Worm (Caenorhabditis elegans) whole organism, late embryonic: Measurements from ENCODE around the gene B0391.14.
A peak's percentile ranks its signal among the peaks of the same experiment; 100 is the strongest.

Experiments
- C08G9.2 ChIP-seq: sonication (generic microtip); optimal IDR thresholded peaks from 2 replicates; lab custom pipeline; 2016; ENCODE audit warnings: mild to moderate bottlenecking, missing genetic modification characterization, moderate library complexity, missing compliant biosample characterization
- K02D7.2 ChIP-seq: sonication (generic microtip); optimal IDR thresholded peaks from 2 replicates; lab custom pipeline; 2017; ENCODE audit warnings: mild to moderate bottlenecking, missing genetic modification characterization, missing compliant biosample characterization
- ama-1 ChIP-seq: fragments of 150-350 bp; optimal IDR thresholded peaks from 2 replicates; lab custom pipeline; 2014
- ceh-14 ChIP-seq: sonication (generic microtip); optimal IDR thresholded peaks from 2 replicates; lab custom pipeline; 2016; ENCODE audit warnings: missing genotype, missing genetic modification characterization, missing compliant biosample characterization
- ceh-18 ChIP-seq: sonication (generic microtip); optimal IDR thresholded peaks from 2 replicates; lab custom pipeline; 2016; ENCODE audit warnings: missing genetic modification characterization, missing compliant biosample characterization
- ceh-19 ChIP-seq: fragments of 200-800 bp; sonication (Bioruptor generic); optimal IDR thresholded peaks from 2 replicates; lab custom pipeline; 2018; ENCODE audit warnings: mild to moderate bottlenecking, missing genetic modification characterization, missing compliant biosample characterization
- ceh-2 ChIP-seq: sonication (generic microtip); optimal IDR thresholded peaks from 2 replicates; lab custom pipeline; 2016; ENCODE audit warnings: missing genotype, missing genetic modification characterization, missing compliant biosample characterization
- ceh-22 ChIP-seq: sonication (generic microtip); optimal IDR thresholded peaks from 2 replicates; lab custom pipeline; 2017; ENCODE audit warnings: missing biosample characterization, missing genetic modification characterization
- ceh-30 ChIP-seq: fragments of 150-350 bp; optimal IDR thresholded peaks from 2 replicates; lab custom pipeline; 2014; ENCODE audit warnings: missing biosample characterization, missing genetic modification characterization
- ceh-31 ChIP-seq: sonication (generic microtip); optimal IDR thresholded peaks from 2 replicates; lab custom pipeline; 2016; ENCODE audit warnings: missing genetic modification characterization, missing compliant biosample characterization
- ceh-34 ChIP-seq: sonication (generic microtip); optimal IDR thresholded peaks from 2 replicates; lab custom pipeline; 2016; ENCODE audit warnings: mild to moderate bottlenecking, missing genetic modification characterization, missing compliant biosample characterization
- ceh-45 ChIP-seq: fragments of 200-800 bp; sonication (Bioruptor generic); IDR thresholded peaks from 2 replicates; pipeline ENCODE4 v1.3.6; 2022; ENCODE audit warnings: missing genetic modification reagents, missing genetic modification characterization, missing compliant biosample characterization
- che-1 ChIP-seq: sonication (generic microtip); optimal IDR thresholded peaks from 2 replicates; lab custom pipeline; 2016; ENCODE audit warnings: mild to moderate bottlenecking, missing genetic modification characterization, missing compliant biosample characterization
- dve-1 ChIP-seq: sonication (generic microtip); optimal IDR thresholded peaks from 2 replicates; lab custom pipeline; 2017; ENCODE audit warnings: antibody characterized with exemption, mild to moderate bottlenecking, missing genetic modification characterization, missing compliant biosample characterization
- elt-4 ChIP-seq: sonication (generic microtip); optimal IDR thresholded peaks from 2 replicates; lab custom pipeline; 2016; ENCODE audit warnings: missing genetic modification characterization, missing compliant biosample characterization
- ets-4 ChIP-seq: sonication (generic microtip); optimal IDR thresholded peaks from 2 replicates; lab custom pipeline; 2016; ENCODE audit warnings: missing genetic modification characterization, missing compliant biosample characterization
- fax-1 ChIP-seq: sonication (generic microtip); optimal IDR thresholded peaks from 2 replicates; lab custom pipeline; 2016; ENCODE audit warnings: missing genotype, missing genetic modification characterization, missing compliant biosample characterization
- hlh-15 ChIP-seq: sonication (generic microtip); optimal IDR thresholded peaks from 2 replicates; lab custom pipeline; 2016; ENCODE audit warnings: missing genetic modification characterization, missing compliant biosample characterization
- hlh-8 ChIP-seq: sonication (generic microtip); optimal IDR thresholded peaks from 2 replicates; lab custom pipeline; 2016; ENCODE audit warnings: missing genotype, missing genetic modification characterization, missing compliant biosample characterization
- lim-6 ChIP-seq: sonication (generic microtip); optimal IDR thresholded peaks from 2 replicates; lab custom pipeline; 2016; ENCODE audit warnings: missing genetic modification characterization, missing compliant biosample characterization
- madf-2 ChIP-seq: sonication (generic microtip); optimal IDR thresholded peaks from 2 replicates; lab custom pipeline; 2017; ENCODE audit warnings: missing genetic modification characterization, missing compliant biosample characterization
- mec-3 ChIP-seq: sonication (generic microtip); optimal IDR thresholded peaks from 2 replicates; lab custom pipeline; 2016; ENCODE audit warnings: borderline replicate concordance, missing genetic modification characterization, missing compliant biosample characterization
- nfya-1 ChIP-seq: sonication (generic microtip); optimal IDR thresholded peaks from 2 replicates; lab custom pipeline; 2017; ENCODE audit warnings: missing genetic modification characterization, mild to moderate bottlenecking, missing compliant biosample characterization, antibody characterized with exemption, moderate library complexity
- nhr-11 ChIP-seq: fragments of 150-350 bp; optimal IDR thresholded peaks from 2 replicates; lab custom pipeline; 2014; ENCODE audit warnings: missing biosample characterization, missing genetic modification characterization
- odd-2 ChIP-seq: sonication (generic microtip); optimal IDR thresholded peaks from 2 replicates; lab custom pipeline; 2017; ENCODE audit warnings: antibody characterized with exemption, mild to moderate bottlenecking, missing genetic modification characterization, missing compliant biosample characterization
- pax-1 ChIP-seq: fragments of 150-350 bp; optimal IDR thresholded peaks from 2 replicates; lab custom pipeline; 2014; ENCODE audit warnings: missing biosample characterization, missing genetic modification characterization
- pha-2 ChIP-seq: sonication (generic microtip); optimal IDR thresholded peaks from 2 replicates; lab custom pipeline; 2017; ENCODE audit warnings: mild to moderate bottlenecking, missing genetic modification characterization, missing compliant biosample characterization
- pha-4 ChIP-seq: fragments of 150-350 bp; optimal IDR thresholded peaks from 2 replicates; lab custom pipeline; 2018; ENCODE audit warnings: missing biosample characterization, missing genetic modification reagents, missing genetic modification characterization
- pros-1 ChIP-seq: fragments of 150-350 bp; optimal IDR thresholded peaks from 2 replicates; lab custom pipeline; 2014; ENCODE audit warnings: missing biosample characterization, missing genetic modification reagents, missing genetic modification characterization
- ref-2 ChIP-seq: sonication (generic microtip); optimal IDR thresholded peaks from 2 replicates; lab custom pipeline; 2016; ENCODE audit warnings: missing genetic modification characterization, missing compliant biosample characterization
- rnt-1 ChIP-seq: sonication (generic microtip); optimal IDR thresholded peaks from 2 replicates; lab custom pipeline; 2016; ENCODE audit warnings: missing genetic modification characterization, missing compliant biosample characterization
- sdc-2 ChIP-seq: sonication (generic microtip); optimal IDR thresholded peaks from 2 replicates; lab custom pipeline; 2016; ENCODE audit warnings: missing genotype, missing genetic modification characterization, missing compliant biosample characterization
- sox-4 ChIP-seq: sonication (generic microtip); optimal IDR thresholded peaks from 2 replicates; lab custom pipeline; 2017; ENCODE audit warnings: mild to moderate bottlenecking, missing genetic modification characterization, inconsistent platforms, missing compliant biosample characterization
- syd-9 ChIP-seq: sonication (generic microtip); optimal IDR thresholded peaks from 2 replicates; lab custom pipeline; 2016; ENCODE audit warnings: mild to moderate bottlenecking, missing genetic modification characterization, moderate library complexity, missing compliant biosample characterization
- tbx-2 ChIP-seq: sonication (generic microtip); optimal IDR thresholded peaks from 2 replicates; lab custom pipeline; 2016; ENCODE audit warnings: missing genetic modification characterization, missing compliant biosample characterization
- unc-42 ChIP-seq: sonication (generic microtip); optimal IDR thresholded peaks from 2 replicates; lab custom pipeline; 2016; ENCODE audit warnings: missing genotype, missing genetic modification characterization, missing compliant biosample characterization
- unc-55 ChIP-seq: sonication (generic microtip); optimal IDR thresholded peaks from 2 replicates; lab custom pipeline; 2017; ENCODE audit warnings: missing biosample characterization, missing genetic modification reagents, missing genetic modification characterization
- unc-86 ChIP-seq: sonication (generic microtip); optimal IDR thresholded peaks from 2 replicates; lab custom pipeline; 2016; ENCODE audit warnings: missing genetic modification characterization, missing compliant biosample characterization
- ztf-16 ChIP-seq: sonication (generic microtip); optimal IDR thresholded peaks from 2 replicates; lab custom pipeline; 2017; ENCODE audit warnings: missing genetic modification characterization, missing compliant biosample characterization

Gene B0391.14

ce11 chrV:15612886-15613285 lies 13.2 kb upstream of the B0391.14 start, which contains the start of gene str-263:
TSS of gene str-263 (plus strand) at chrV:15613186.
- TF ChIP-seq ceh-19 (GFP tag; lab: Kevin White, UChicago) (no peak), tbx-2 (tag; lab: Kevin White, UChicago) (no peak), elt-4 (tag; lab: Kevin White, UChicago) (no peak), syd-9 (tag; lab: Kevin White, UChicago) (no peak), fax-1 (tag; lab: Kevin White, UChicago) (no peak), pros-1 (tag; lab: Kevin White, UChicago) (no peak), mec-3 (tag; lab: Kevin White, UChicago) (no peak)

DNA sequence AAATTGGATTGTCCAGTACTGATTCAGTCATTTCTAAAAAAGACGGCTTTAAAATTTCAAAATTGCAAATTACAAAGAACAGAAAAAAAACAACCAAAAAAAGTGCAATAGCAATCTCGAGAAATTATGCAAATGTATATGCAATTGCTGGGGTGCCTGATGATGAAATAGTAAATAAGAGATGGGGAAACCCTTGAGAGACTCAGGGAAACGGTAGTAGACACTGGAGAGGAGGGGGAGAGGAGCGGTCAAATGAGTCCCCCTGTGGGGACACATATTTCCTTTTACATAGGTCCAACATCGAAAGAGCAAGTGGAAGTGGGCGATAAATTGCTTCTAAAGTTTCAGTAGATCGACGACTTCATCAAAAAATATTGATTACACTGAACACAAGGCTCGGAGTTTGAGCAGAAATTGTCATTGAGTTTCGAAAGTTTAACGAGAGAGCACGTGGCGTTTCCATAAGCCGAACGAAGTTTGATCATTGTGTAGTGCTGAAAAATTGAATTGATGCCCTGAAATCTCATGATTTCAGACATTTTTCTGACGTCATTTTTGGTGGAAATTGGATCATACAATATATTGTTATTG lies 10.8 kb upstream of the B0391.14 start, which contains the start of the genes fbxa-153 and str-12:
TSS of gene fbxa-153 (minus strand) at position 35 of the 591 bp plus-strand sequence.
TSS of gene str-12 (plus strand) at position 541 of the 591 bp plus-strand sequence.
- TF ChIP-seq pax-1 (tag; lab: Kevin White, UChicago) (no peak), ztf-16 (tag; lab: Kevin White, UChicago) (no peak), ceh-31 (tag; lab: Kevin White, UChicago) (peak; percentile 76), madf-2 (tag; lab: Kevin White, UChicago) (no peak), ceh-18 (tag; lab: Kevin White, UChicago) (peak; percentile 5), lim-6 (peak; percentile 11), nfya-1 (tag; lab: Kevin White, UChicago) (peak; percentile 24), hlh-15 (tag; lab: Kevin White, UChicago) (no peak), pha-2 (tag; lab: Kevin White, UChicago) (peak; percentile 23), unc-42 (tag; lab: Kevin White, UChicago) (peak; percentile 77), ceh-22 (no peak), ceh-14 (tag; lab: Kevin White, UChicago) (peak; percentile 74), ceh-34 (tag; lab: Kevin White, UChicago) (peak; percentile 73), tbx-2 (tag; lab: Kevin White, UChicago) (peak; percentile 51), dve-1 (tag; lab: Kevin White, UChicago) (no peak), odd-2 (no peak), sdc-2 (tag; lab: Kevin White, UChicago) (no peak), K02D7.2 (tag; lab: Kevin White, UChicago) (no peak), ref-2 (tag; lab: Kevin White, UChicago) (peak; percentile 56), hlh-8 (no peak), ceh-45 (GFP tag; lab: Robert Waterston, UW) (no peak), unc-55 (GFP tag; lab: Kevin White, UChicago) (peak; percentile 19)

ce11 chrV:15605045-15605444 lies 5.4 kb upstream of the B0391.14 start, which contains the start of gene fbxa-154:
TSS of gene fbxa-154 (minus strand) at chrV:15605145.
- TF ChIP-seq ceh-30 (tag; lab: Kevin White, UChicago) (no peak), nhr-11 (no peak), rnt-1 (tag; lab: Kevin White, UChicago) (no peak), ceh-45 (GFP tag; lab: Robert Waterston, UW) (no peak), madf-2 (tag; lab: Kevin White, UChicago) (no peak), C08G9.2 (no peak), che-1 (no peak), ceh-2 (tag; lab: Kevin White, UChicago) (no peak), pha-4 (tag; lab: Kevin White, UChicago) (no peak), hlh-8 (no peak), ama-1 (lab: Kevin White, UChicago) (no peak), unc-86 (no peak), sox-4 (tag; lab: Kevin White, UChicago) (no peak), ets-4 (tag; lab: Kevin White, UChicago) (no peak), odd-2 (no peak)
- TF ChIP-seq, all 69 proteins: peak for 0
